Worm (Caenorhabditis elegans) whole organism, L3 larva: ENCODE results near the gene ssp-32.
"Not testable (repeated sequence)": the region's sequence is repeated elsewhere in the genome, so short reads cannot be mapped to it uniquely, and the experiment has no call there.

ENCODE experiments used
- R02D3.7 ChIP-seq: fragments of 150-350 bp; optimal IDR thresholded peaks from 2 replicates; lab custom pipeline; 2014; ENCODE audit warnings: missing biosample characterization, missing genetic modification characterization
- ZK546.5 ChIP-seq: sonication (generic microtip); optimal IDR thresholded peaks from 2 replicates; lab custom pipeline; 2017; ENCODE audit warnings: missing biosample characterization, missing genetic modification characterization
- aly-2 ChIP-seq: fragments of 150-350 bp; optimal IDR thresholded peaks from 2 replicates; lab custom pipeline; 2014; ENCODE audit warnings: missing biosample characterization, missing genetic modification characterization
- daf-12 ChIP-seq: fragments of 150-350 bp; optimal IDR thresholded peaks from 2 replicates; lab custom pipeline; 2014; ENCODE audit warnings: missing biosample characterization, missing genetic modification reagents, missing genetic modification characterization
- egl-27 ChIP-seq: sonication (generic microtip); optimal IDR thresholded peaks from 4 replicates; lab custom pipeline; 2017; ENCODE audit warnings: missing biosample characterization, missing genetic modification reagents, missing genetic modification characterization
- egl-5 ChIP-seq: fragments of 150-350 bp; optimal IDR thresholded peaks from 2 replicates; lab custom pipeline; 2017; ENCODE audit warnings: missing biosample characterization, missing genetic modification reagents, missing genetic modification characterization, inconsistent platforms
- elt-1 ChIP-seq: fragments of 150-350 bp; optimal IDR thresholded peaks from 2 replicates; lab custom pipeline; 2014; ENCODE audit warnings: missing biosample characterization, missing genetic modification characterization
- elt-2 ChIP-seq: sonication (generic microtip); optimal IDR thresholded peaks from 2 replicates; lab custom pipeline; 2016; ENCODE audit warnings: missing genetic modification reagents, mild to moderate bottlenecking, missing genetic modification characterization, missing compliant biosample characterization
- elt-3 ChIP-seq, 3 experiments: fragments of 150-350 bp in 1 of 3; sonication (generic microtip) in 2 of 3; optimal IDR thresholded peaks; 2 replicates in 2 of 3; 4 replicates in 1 of 3; lab custom pipeline; 2014 to 2017; ENCODE audit warnings: missing biosample characterization in 3 of 3, missing genetic modification characterization in 3 of 3
- eor-1 ChIP-seq, 2 experiments: fragments of 150-350 bp; optimal IDR thresholded peaks; 2 replicates each; lab custom pipeline; 2014 to 2018; ENCODE audit warnings: missing biosample characterization in 2 of 2, missing genetic modification characterization in 2 of 2
- fos-1 ChIP-seq: fragments of 150-350 bp; optimal IDR thresholded peaks from 2 replicates; lab custom pipeline; 2014; ENCODE audit warnings: missing biosample characterization, missing genetic modification characterization
- hmg-11 ChIP-seq: sonication (generic microtip); optimal IDR thresholded peaks from 2 replicates; lab custom pipeline; 2016; ENCODE audit warnings: missing genetic modification characterization, missing compliant biosample characterization
- lin-15B ChIP-seq: fragments of 150-350 bp; optimal IDR thresholded peaks from 2 replicates; lab custom pipeline; 2014; ENCODE audit warnings: missing biosample characterization, missing genetic modification characterization
- lin-39 ChIP-seq: fragments of 150-350 bp; optimal IDR thresholded peaks from 2 replicates; lab custom pipeline; 2018; ENCODE audit warnings: missing biosample characterization, missing genetic modification reagents, missing genetic modification characterization
- lsy-12 ChIP-seq: sonication (generic microtip); optimal IDR thresholded peaks from 2 replicates; lab custom pipeline; 2016; ENCODE audit warnings: mild to moderate bottlenecking, missing genetic modification characterization, missing compliant biosample characterization
- mdl-1 ChIP-seq: fragments of 150-350 bp; optimal IDR thresholded peaks from 2 replicates; lab custom pipeline; 2014; ENCODE audit warnings: missing biosample characterization, missing genetic modification characterization
- mml-1 ChIP-seq: fragments of 150-350 bp; sonication (generic microtip); optimal IDR thresholded peaks from 3 replicates; lab custom pipeline; 2014; ENCODE audit warnings: missing biosample characterization, missing genetic modification characterization
- nfya-1 ChIP-seq: sonication (generic microtip); optimal IDR thresholded peaks from 2 replicates; lab custom pipeline; 2017; ENCODE audit warnings: missing genetic modification characterization, mild to moderate bottlenecking, missing compliant biosample characterization, antibody characterized with exemption, moderate library complexity; ENCODE audit not compliant: insufficient read depth
- nhr-11 ChIP-seq: fragments of 150-350 bp; optimal IDR thresholded peaks from 2 replicates; lab custom pipeline; 2014; ENCODE audit warnings: missing biosample characterization, missing genetic modification characterization
- nhr-12 ChIP-seq: fragments of 150-350 bp; optimal IDR thresholded peaks from 2 replicates; lab custom pipeline; 2014; ENCODE audit warnings: missing biosample characterization, missing genetic modification characterization
- nhr-23 ChIP-seq: fragments of 150-350 bp; optimal IDR thresholded peaks from 2 replicates; lab custom pipeline; 2014; ENCODE audit warnings: missing biosample characterization, missing genetic modification reagents, missing genetic modification characterization
- nhr-237 ChIP-seq: fragments of 150-350 bp; optimal IDR thresholded peaks from 2 replicates; lab custom pipeline; 2014; ENCODE audit warnings: missing biosample characterization, missing genetic modification characterization
- nhr-25 ChIP-seq: sonication (generic microtip); optimal IDR thresholded peaks from 2 replicates; lab custom pipeline; 2017; ENCODE audit warnings: missing biosample characterization, missing genetic modification characterization
- nhr-76 ChIP-seq: fragments of 150-350 bp; sonication (generic microtip); optimal IDR thresholded peaks from 5 replicates; lab custom pipeline; 2014; ENCODE audit warnings: missing biosample characterization, missing genetic modification characterization
- pha-4 ChIP-seq: fragments of 150-350 bp; optimal IDR thresholded peaks from 2 replicates; lab custom pipeline; 2014; ENCODE audit warnings: missing biosample characterization, missing genetic modification reagents, missing genetic modification characterization
- sea-2 ChIP-seq: fragments of 150-350 bp; sonication (generic microtip); optimal IDR thresholded peaks from 4 replicates; lab custom pipeline; 2014; ENCODE audit warnings: missing biosample characterization, missing genetic modification reagents, missing genetic modification characterization
- snpc-4 ChIP-seq: fragments of 150-350 bp; optimal IDR thresholded peaks from 2 replicates; lab custom pipeline; 2014; ENCODE audit warnings: missing biosample characterization, missing genetic modification characterization
- tbx-2 ChIP-seq: sonication (generic microtip); optimal IDR thresholded peaks from 2 replicates; lab custom pipeline; 2016; ENCODE audit warnings: mild to moderate bottlenecking, missing genetic modification characterization, missing compliant biosample characterization
- unc-62 ChIP-seq: fragments of 150-350 bp; sonication (generic microtip); optimal IDR thresholded peaks from 4 replicates; lab custom pipeline; 2014; ENCODE audit warnings: missing biosample characterization, missing genetic modification reagents, missing genetic modification characterization
- zag-1 ChIP-seq: fragments of 150-350 bp; optimal IDR thresholded peaks from 2 replicates; lab custom pipeline; 2014; ENCODE audit warnings: missing biosample characterization, missing genetic modification characterization
- ztf-11 ChIP-seq: fragments of 150-350 bp; optimal IDR thresholded peaks from 2 replicates; lab custom pipeline; 2014; ENCODE audit warnings: missing biosample characterization, missing genetic modification characterization
- ztf-4 ChIP-seq: fragments of 150-350 bp; optimal IDR thresholded peaks from 2 replicates; lab custom pipeline; 2014; ENCODE audit warnings: missing biosample characterization, missing genetic modification characterization

ssp-32 gene

DNA sequence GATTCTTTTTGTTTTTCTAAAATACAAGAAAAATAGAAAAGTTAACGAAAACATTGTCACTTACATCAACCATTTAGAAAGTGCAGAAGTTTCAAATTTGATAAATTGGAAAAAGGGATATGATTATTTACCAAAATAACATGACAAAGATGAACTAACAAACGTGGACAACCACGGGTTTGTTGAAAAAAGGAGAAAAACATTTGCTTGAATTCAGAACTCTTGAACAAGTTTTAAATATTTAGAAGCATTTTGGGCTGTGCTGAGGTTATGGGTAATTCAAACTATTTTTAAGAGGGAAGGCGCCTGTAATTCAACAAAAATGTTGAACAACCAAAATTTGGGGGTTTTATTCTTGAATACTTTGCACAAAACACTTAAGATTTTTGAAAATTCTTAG, 5.3 kb upstream of the ssp-32 start, which contains the start of gene ttbk-3:
ttbk-3 (minus strand) TSS at position 101 of the 400 bp plus-strand sequence.
- TF ChIP-seq ztf-11 = no peak
- no peak for TF ChIP-seq nhr-25 (tag; lab: Kevin White, UChicago)
- no peak for TF ChIP-seq ztf-4 (tag; lab: Kevin White, UChicago)
- no peak for TF ChIP-seq lsy-12 (tag; lab: Kevin White, UChicago)
- no peak for TF ChIP-seq nhr-11 (tag; lab: Kevin White, UChicago)
- TF ChIP-seq lin-39 (tag; lab: Kevin White, UChicago) = no peak
- no peak for TF ChIP-seq nhr-76 (tag; lab: Kevin White, UChicago)
- no peak for TF ChIP-seq egl-27 (tag; lab: Kevin White, UChicago)
- no peak for TF ChIP-seq snpc-4 (tag; lab: Kevin White, UChicago)
- TF ChIP-seq lin-15B (tag; lab: Kevin White, UChicago) = no peak
- TF ChIP-seq nfya-1 (tag; lab: Kevin White, UChicago) = no peak
- TF ChIP-seq egl-5 = no peak

DNA sequence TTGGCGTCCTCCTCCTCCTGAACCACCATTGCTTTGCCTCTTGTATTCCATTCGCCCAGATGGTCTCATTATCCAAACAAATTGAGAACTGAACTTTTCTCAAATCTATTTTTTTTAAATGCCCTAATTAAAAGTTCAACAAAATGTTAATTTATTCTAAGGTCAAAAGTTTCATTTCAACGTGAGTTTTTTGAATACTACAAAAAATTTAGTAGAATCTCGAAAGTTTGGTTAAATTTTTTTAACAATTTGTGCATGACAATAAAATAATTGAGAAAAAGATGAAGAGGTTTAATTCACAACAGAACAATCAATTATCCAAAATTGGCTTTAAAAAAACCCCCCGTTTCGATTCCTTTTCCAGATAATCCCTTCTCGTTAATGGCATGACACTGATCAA, 3.2 kb upstream of the ssp-32 start, which contains the start of gene F32B6.4:
F32B6.4 (minus strand) TSS at position 101 of the 400 bp plus-strand sequence.
- TF ChIP-seq zag-1 (no peak), mml-1 (tag; lab: Kevin White, UChicago) (no peak), snpc-4 (tag; lab: Kevin White, UChicago) (no peak), mdl-1 (no peak), R02D3.7 (tag; lab: Kevin White, UChicago) (no peak)

DNA sequence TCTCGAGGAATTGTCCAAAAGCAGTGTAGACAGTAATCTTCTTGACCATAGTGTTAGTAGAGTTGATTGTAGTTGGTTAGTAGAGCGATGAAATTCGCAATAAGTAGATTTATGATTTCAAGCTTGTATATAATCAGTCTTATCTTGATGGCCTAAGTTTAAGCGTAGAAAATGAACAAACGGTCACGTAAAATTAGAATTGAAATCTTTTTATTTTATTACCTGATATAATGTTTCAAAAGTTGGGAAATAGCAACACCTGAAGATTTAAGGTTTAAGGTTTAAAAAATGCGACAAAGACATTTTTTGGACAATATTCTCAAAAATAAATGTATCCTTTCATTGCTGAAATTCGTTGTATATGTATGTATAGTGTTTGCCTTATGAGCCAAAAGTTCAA, 1.5 kb upstream of the ssp-32 start, which contains the start of gene sss-1:
sss-1 (minus strand) TSS at position 101 of the 400 bp plus-strand sequence.
- TF ChIP-seq ztf-11; lin-39 (tag; lab: Kevin White, UChicago); elt-3 (tag; optimal IDR thresholded peaks at IDR 0.05; lab: Kevin White, UChicago): not testable (repeated sequence)

DNA sequence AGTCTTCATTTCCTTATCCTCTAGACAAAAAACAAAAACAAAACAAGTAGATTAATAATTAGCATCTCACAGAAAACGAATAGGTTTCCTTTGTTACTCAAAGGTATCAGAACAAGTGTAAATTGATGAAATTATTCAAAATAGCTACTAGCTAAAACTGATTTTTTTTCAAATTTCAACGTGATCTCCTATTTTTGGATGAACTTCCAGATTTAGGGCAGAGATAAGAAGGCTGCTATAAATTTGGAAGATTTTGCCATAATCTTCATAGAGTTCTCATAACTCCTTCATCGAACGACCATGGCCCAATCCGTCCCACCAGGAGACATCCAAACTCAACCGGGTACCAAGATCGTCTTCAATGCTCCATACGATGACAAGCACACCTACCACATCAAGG, 857 bp upstream of the ssp-32 start, which contains the start of gene msp-77:
msp-77 (plus strand) TSS at position 301 of the 400 bp plus-strand sequence.
- TF ChIP-seq ZK546.5; nhr-12 (tag; lab: Kevin White, UChicago); hmg-11 (tag; lab: Kevin White, UChicago): not testable (repeated sequence)

DNA sequence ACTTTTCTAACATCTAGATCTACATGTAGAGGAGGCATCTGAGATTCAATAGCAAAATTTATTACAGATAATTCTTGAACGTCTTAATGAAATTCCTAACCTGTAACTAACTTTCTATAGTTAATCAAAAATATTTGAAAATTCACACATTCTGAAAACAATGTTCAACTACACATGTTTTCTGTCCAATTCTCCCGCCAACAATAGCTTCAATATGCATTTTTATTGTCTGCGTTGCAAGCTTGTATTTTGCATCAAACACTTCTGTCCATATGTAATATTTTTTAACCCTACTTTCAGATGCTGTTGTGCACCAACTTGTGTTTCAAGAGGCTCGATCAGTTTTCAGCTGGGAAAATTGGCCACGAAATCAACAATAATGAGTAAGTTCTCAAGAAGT, 3.5 kb downstream of the ssp-32 start, which contains the start of gene tbc-3:
tbc-3 (plus strand) TSS at position 301 of the 400 bp plus-strand sequence.
- TF ChIP-seq unc-62 = no peak
- TF ChIP-seq sea-2 = no peak
- TF ChIP-seq daf-12 = no peak
- TF ChIP-seq elt-2 (tag; lab: Kevin White, UChicago) = no peak
- no peak for TF ChIP-seq tbx-2 (tag; lab: Kevin White, UChicago)
- no peak for TF ChIP-seq nhr-237 (tag; lab: Kevin White, UChicago)
- TF ChIP-seq lin-15B (tag; lab: Kevin White, UChicago) = no peak
- TF ChIP-seq snpc-4 (tag; lab: Kevin White, UChicago) = no peak
- no peak for TF ChIP-seq nfya-1 (tag; lab: Kevin White, UChicago)
- no peak for TF ChIP-seq egl-5
- no peak for TF ChIP-seq nhr-23
- no peak for TF ChIP-seq egl-27 (tag; lab: Kevin White, UChicago)
- no peak for TF ChIP-seq zag-1
- no peak for TF ChIP-seq nhr-12 (tag; lab: Kevin White, UChicago)
- TF ChIP-seq eor-1 (tag; optimal IDR thresholded peaks at IDR 0.05; lab: Kevin White, UChicago) = no peak
- TF ChIP-seq aly-2 (tag; lab: Kevin White, UChicago) = no peak
- TF ChIP-seq elt-3 (tag; optimal IDR thresholded peaks at IDR 0.05; lab: Kevin White, UChicago) = no peak

- no peak for TF ChIP-seq elt-1
- TF ChIP-seq hmg-11 (tag; lab: Kevin White, UChicago) = peak; percentile 7
- TF ChIP-seq lin-15B (tag; lab: Kevin White, UChicago) = peak; percentile 31
- TF ChIP-seq nhr-11 (tag; lab: Kevin White, UChicago) = no peak
- peak; percentile 34 for TF ChIP-seq pha-4 (tag; lab: Kevin White, UChicago)
- no peak for TF ChIP-seq egl-5
- no peak for TF ChIP-seq fos-1 (tag; lab: Kevin White, UChicago)
Observed at ce11 chrIV:9899227-9899626, 4.0 kb downstream of the ssp-32 start.
